Worm (Caenorhabditis elegans) whole organism, L4 larva: ENCODE results near the gene H10E21.4.

ENCODE experiments used
- F10B5.3 ChIP-seq: sonication (generic microtip); optimal IDR thresholded peaks from 2 replicates; lab custom pipeline; 2016; ENCODE audit warnings: mild to moderate bottlenecking, missing genetic modification characterization, missing compliant biosample characterization
- F44E2.7 ChIP-seq: fragments of 200-800 bp; sonication (Bioruptor generic); IDR thresholded peaks from 2 replicates; pipeline ENCODE4 v2.1.2; 2022; ENCODE audit warnings: missing genetic modification characterization, missing compliant biosample characterization
- T26A8.4 ChIP-seq: fragments of 200-800 bp; sonication (Bioruptor generic); IDR thresholded peaks from 2 replicates; pipeline ENCODE4 v1.3.6; 2022; ENCODE audit warnings: missing genetic modification characterization, missing compliant biosample characterization
- Y48G9A.11 ChIP-seq: fragments of 200-800 bp; sonication (Bioruptor generic); IDR thresholded peaks from 2 replicates; pipeline ENCODE4 v1.3.6; 2022; ENCODE audit warnings: missing genetic modification reagents, missing genetic modification characterization, missing compliant biosample characterization
- Y5F2A.4 ChIP-seq: fragments of 200-800 bp; sonication (Bioruptor generic); optimal IDR thresholded peaks from 2 replicates; lab custom pipeline; 2018; ENCODE audit warnings: mild to moderate bottlenecking, missing genetic modification characterization, missing compliant biosample characterization
- Y75B8A.6 ChIP-seq: fragments of 200-800 bp; sonication (Bioruptor generic); IDR thresholded peaks from 2 replicates; pipeline ENCODE4 v1.3.6; 2022; ENCODE audit warnings: missing genetic modification reagents, missing genetic modification characterization, missing compliant biosample characterization
- ZK337.2 ChIP-seq: fragments of 200-800 bp; sonication (Bioruptor generic); IDR thresholded peaks from 2 replicates; pipeline ENCODE4 v1.3.6; 2022; ENCODE audit warnings: missing genetic modification reagents, missing genetic modification characterization, missing compliant biosample characterization
- aha-1 ChIP-seq: fragments of 150-350 bp; peaks from one replicate; lab custom pipeline; 2014; ENCODE audit warnings: missing biosample characterization, missing genetic modification characterization
- ama-1 ChIP-seq: fragments of 150-350 bp; optimal IDR thresholded peaks from 2 replicates; lab custom pipeline; 2014; ENCODE audit warnings: inconsistent platforms, mixed read lengths
- arid-1 ChIP-seq: fragments of 200-800 bp; sonication (Bioruptor generic); conservative IDR thresholded peaks from 2 replicates; pipeline ENCODE4 v1.3.6; 2022; ENCODE audit warnings: missing genetic modification reagents, missing genetic modification characterization, missing compliant biosample characterization
- ceh-32 ChIP-seq: sonication (generic microtip); optimal IDR thresholded peaks from 2 replicates; lab custom pipeline; 2016; ENCODE audit warnings: mild to moderate bottlenecking, missing genetic modification characterization, missing compliant biosample characterization; ENCODE audit not compliant: poor library complexity
- ctbp-1 ChIP-seq: fragments of 200-800 bp; sonication (Bioruptor generic); IDR thresholded peaks from 2 replicates; pipeline ENCODE4 v1.3.6; 2022; ENCODE audit warnings: missing genetic modification reagents, missing genetic modification characterization, missing compliant biosample characterization
- daf-16 ChIP-seq, 3 experiments: sonication (generic microtip); optimal IDR thresholded peaks; 2 replicates each; lab custom pipeline; 2016 to 2017; ENCODE audit warnings: missing genetic modification characterization in 3 of 3, missing genetic modification reagents in 3 of 3, mild to moderate bottlenecking in 2 of 3, missing compliant biosample characterization in 2 of 3, missing biosample characterization in 1 of 3, moderate library complexity in 1 of 3
- dmd-8 ChIP-seq: fragments of 200-800 bp; sonication (Bioruptor generic); IDR thresholded peaks from 2 replicates; pipeline ENCODE4 v1.3.6; 2022; ENCODE audit warnings: missing genetic modification characterization, missing compliant biosample characterization
- dmd-9 ChIP-seq: fragments of 200-800 bp; sonication (Bioruptor generic); IDR thresholded peaks from 2 replicates; pipeline ENCODE4 v1.3.6; 2022; ENCODE audit warnings: missing genetic modification reagents, missing genetic modification characterization, missing compliant biosample characterization
- duxl-1 ChIP-seq: sonication (generic microtip); optimal IDR thresholded peaks from 2 replicates; lab custom pipeline; 2016; ENCODE audit warnings: mild to moderate bottlenecking, missing genetic modification characterization, moderate library complexity, missing compliant biosample characterization; ENCODE audit not compliant: poor library complexity
- dve-1 ChIP-seq: sonication (generic microtip); optimal IDR thresholded peaks from 2 replicates; lab custom pipeline; 2017; ENCODE audit warnings: antibody characterized with exemption, mild to moderate bottlenecking, missing genetic modification characterization, missing compliant biosample characterization; ENCODE audit not compliant: insufficient read depth
- egl-43 ChIP-seq: fragments of 200-800 bp; sonication (Bioruptor generic); IDR thresholded peaks from 2 replicates; pipeline ENCODE4 v1.3.6; 2022; ENCODE audit warnings: missing genetic modification reagents, missing genetic modification characterization, missing compliant biosample characterization
- hlh-11 ChIP-seq: fragments of 200-800 bp; sonication (Bioruptor generic); optimal IDR thresholded peaks from 2 replicates; lab custom pipeline; 2018; ENCODE audit warnings: mild to moderate bottlenecking, missing genetic modification characterization, missing compliant biosample characterization
- hmg-1.1 ChIP-seq: fragments of 200-800 bp; sonication (Bioruptor generic); IDR thresholded peaks from 2 replicates; pipeline ENCODE4 v1.3.6; 2022; ENCODE audit warnings: missing genetic modification reagents, missing genetic modification characterization, missing compliant biosample characterization
- lim-7 ChIP-seq: fragments of 200-800 bp; sonication (Bioruptor generic); IDR thresholded peaks from 2 replicates; pipeline ENCODE4 v1.3.6; 2022; ENCODE audit warnings: missing genetic modification characterization, missing compliant biosample characterization
- lin-15B ChIP-seq: fragments of 150-350 bp; sonication (generic microtip); optimal IDR thresholded peaks from 3 replicates; lab custom pipeline; 2014; ENCODE audit warnings: missing biosample characterization, missing genetic modification characterization
- lin-38 ChIP-seq: fragments of 200-800 bp; sonication (Bioruptor generic); IDR thresholded peaks from 2 replicates; pipeline ENCODE4 v1.3.6; 2022; ENCODE audit warnings: missing genetic modification reagents, missing genetic modification characterization, missing compliant biosample characterization
- lsy-2 ChIP-seq, 2 experiments: fragments of 150-350 bp in 1 of 2; sonication (generic microtip) in 1 of 2; optimal IDR thresholded peaks; 2 replicates each; lab custom pipeline; 2014 to 2017; ENCODE audit warnings: missing biosample characterization in 2 of 2, missing genetic modification characterization in 2 of 2
- madf-5 ChIP-seq, 2 experiments: fragments of 200-800 bp; sonication (Bioruptor generic); IDR thresholded peaks; 2 replicates each; pipeline ENCODE4 v1.3.6; 2022; ENCODE audit warnings: missing compliant biosample characterization in 2 of 2, missing genetic modification characterization in 2 of 2
- mdt-29 ChIP-seq: fragments of 200-800 bp; sonication (Bioruptor generic); IDR thresholded peaks from 2 replicates; pipeline ENCODE4 v1.3.6; 2022; ENCODE audit warnings: missing genetic modification reagents, missing genetic modification characterization, missing compliant biosample characterization
- mep-1 ChIP-seq: fragments of 150-350 bp; sonication (generic microtip); optimal IDR thresholded peaks from 3 replicates; lab custom pipeline; 2014; ENCODE audit warnings: missing biosample characterization, missing genetic modification characterization
- mxl-2 ChIP-seq: fragments of 200-800 bp; sonication (Bioruptor generic); conservative IDR thresholded peaks from 2 replicates; pipeline ENCODE4 v1.3.6; 2022; ENCODE audit warnings: missing genetic modification reagents, missing genetic modification characterization, missing compliant biosample characterization
- mxl-3 ChIP-seq: fragments of 200-800 bp; sonication (Bioruptor generic); optimal IDR thresholded peaks from 2 replicates; lab custom pipeline; 2018; ENCODE audit warnings: mild to moderate bottlenecking, missing genetic modification characterization, missing compliant biosample characterization
- nhr-237 ChIP-seq: sonication (generic microtip); optimal IDR thresholded peaks from 2 replicates; lab custom pipeline; 2017; ENCODE audit warnings: missing biosample characterization, missing genetic modification characterization
- nhr-25 ChIP-seq: sonication (generic microtip); optimal IDR thresholded peaks from 2 replicates; lab custom pipeline; 2017; ENCODE audit warnings: missing genetic modification characterization, mild to moderate bottlenecking, missing compliant biosample characterization, antibody characterized with exemption, moderate library complexity, borderline replicate concordance; ENCODE audit not compliant: insufficient read depth
- nhr-28 ChIP-seq: fragments of 150-350 bp; optimal IDR thresholded peaks from 2 replicates; lab custom pipeline; 2014; ENCODE audit warnings: missing biosample characterization, missing genetic modification characterization
- nhr-77 ChIP-seq: fragments of 150-350 bp; optimal IDR thresholded peaks from 2 replicates; lab custom pipeline; 2014; ENCODE audit warnings: missing biosample characterization, missing genetic modification characterization
- pha-4 ChIP-seq, 2 experiments: fragments of 150-350 bp in 1 of 2; fragments of 200-800 bp in 1 of 2; sonication (Bioruptor generic) in 1 of 2; IDR thresholded peaks in 1 of 2; optimal IDR thresholded peaks in 1 of 2; 2 replicates each; pipeline versions ENCODE4 v1.3.6 to Lab custom; 2014 to 2022; ENCODE audit warnings: missing genetic modification characterization in 2 of 2, missing genetic modification reagents in 2 of 2, missing biosample characterization in 1 of 2, missing compliant biosample characterization in 1 of 2
- rbr-2 ChIP-seq: sonication (generic microtip); optimal IDR thresholded peaks from 2 replicates; lab custom pipeline; 2016; ENCODE audit warnings: missing genotype, missing genetic modification characterization, missing compliant biosample characterization
- sdz-12 ChIP-seq: fragments of 200-800 bp; sonication (Bioruptor generic); optimal IDR thresholded peaks from 2 replicates; lab custom pipeline; 2018; ENCODE audit warnings: mild to moderate bottlenecking, missing genetic modification characterization, missing compliant biosample characterization
- set-16 ChIP-seq: fragments of 200-800 bp; sonication (Bioruptor generic); IDR thresholded peaks from 2 replicates; pipeline ENCODE4 v1.3.6; 2022; ENCODE audit warnings: missing genetic modification reagents, missing genetic modification characterization, missing compliant biosample characterization
- skn-1 ChIP-seq: fragments of 150-350 bp; optimal IDR thresholded peaks from 2 replicates; lab custom pipeline; 2014; ENCODE audit warnings: missing biosample characterization, missing genetic modification characterization
- tra-1 ChIP-seq: fragments of 200-800 bp; sonication (Bioruptor generic); IDR thresholded peaks from 2 replicates; pipeline ENCODE4 v1.3.6; 2022; ENCODE audit warnings: missing genetic modification reagents, missing genetic modification characterization, missing compliant biosample characterization
- vab-7 ChIP-seq: fragments of 200-800 bp; sonication (Bioruptor generic); IDR thresholded peaks from 2 replicates; pipeline ENCODE4 v1.3.6; 2022; ENCODE audit warnings: missing genetic modification reagents, missing genetic modification characterization, missing compliant biosample characterization
- zag-1 ChIP-seq: fragments of 150-350 bp; optimal IDR thresholded peaks from 2 replicates; lab custom pipeline; 2014; ENCODE audit warnings: missing biosample characterization, missing genetic modification characterization
- zfp-3 ChIP-seq: fragments of 200-800 bp; sonication (Bioruptor generic); conservative IDR thresholded peaks from 2 replicates; pipeline ENCODE4 v1.3.6; 2022; ENCODE audit warnings: missing genetic modification reagents, missing genetic modification characterization, missing compliant biosample characterization
- ztf-7 ChIP-seq: fragments of 150-350 bp; optimal IDR thresholded peaks from 2 replicates; lab custom pipeline; 2014; ENCODE audit warnings: missing biosample characterization, missing genetic modification characterization

Gene H10E21.4

ce11 chrIII:64747-65625, 45.5 kb upstream of the H10E21.4 start:
- no peak for TF ChIP-seq rbr-2 (tag; lab: Kevin White, UChicago)
- no peak for TF ChIP-seq ceh-32 (tag; lab: Kevin White, UChicago)
- no peak for TF ChIP-seq ztf-7
- 0 out of 2 replicates have a peak, but pooled peaks have one; percentile 2 for TF ChIP-seq arid-1 (GFP tag; lab: Robert Waterston, UW)
- TF ChIP-seq daf-16 (GFP tag; optimal IDR thresholded peaks at IDR 0.05; lab: Kevin White, UChicago), result no peak
- TF ChIP-seq daf-16 (tag; optimal IDR thresholded peaks at IDR 0.05; lab: Kevin White, UChicago), result no peak
- TF ChIP-seq mxl-3 (GFP tag; lab: Kevin White, UChicago), result no peak
- TF ChIP-seq lsy-2 (tag; optimal IDR thresholded peaks at IDR 0.05; lab: Kevin White, UChicago), result peak in 1 of 2 experiments; percentile 14
- TF ChIP-seq lin-15B (tag; lab: Kevin White, UChicago), result no peak
- no peak for TF ChIP-seq skn-1
- TF ChIP-seq zag-1 (tag; lab: Kevin White, UChicago), result no peak
- TF ChIP-seq aha-1 (tag; lab: Kevin White, UChicago), result peak; percentile 98
- peak; percentile 31; the same call in 1 of the 2 replicates for TF ChIP-seq hmg-1.1
- no peak for TF ChIP-seq F10B5.3 (tag; lab: Kevin White, UChicago)
- TF ChIP-seq ama-1 (lab: Kevin White, UChicago), result peak; percentile 60
- peak; percentile 26 for TF ChIP-seq nhr-25
- TF ChIP-seq mxl-2 (GFP tag; lab: Robert Waterston, UW), result no peak
- 0 out of 2 replicates have a peak, but pooled peaks have one; percentile 25 for TF ChIP-seq mdt-29 (GFP tag; lab: Robert Waterston, UW)
- TF ChIP-seq madf-5 (GFP tag; IDR thresholded peaks at IDR 0.05; lab: Robert Waterston, UW), result 0 out of 4 replicates have a peak, but pooled peaks of 1 of the 2 experiments have one; percentile 5
- peak; percentile 53; the same call in 1 of the 2 replicates for TF ChIP-seq set-16 (GFP tag; lab: Robert Waterston, UW)
- TF ChIP-seq nhr-28 (tag; lab: Kevin White, UChicago), result peak; percentile 7
- no peak for TF ChIP-seq Y75B8A.6 (GFP tag; lab: Robert Waterston, UW)

DNA sequence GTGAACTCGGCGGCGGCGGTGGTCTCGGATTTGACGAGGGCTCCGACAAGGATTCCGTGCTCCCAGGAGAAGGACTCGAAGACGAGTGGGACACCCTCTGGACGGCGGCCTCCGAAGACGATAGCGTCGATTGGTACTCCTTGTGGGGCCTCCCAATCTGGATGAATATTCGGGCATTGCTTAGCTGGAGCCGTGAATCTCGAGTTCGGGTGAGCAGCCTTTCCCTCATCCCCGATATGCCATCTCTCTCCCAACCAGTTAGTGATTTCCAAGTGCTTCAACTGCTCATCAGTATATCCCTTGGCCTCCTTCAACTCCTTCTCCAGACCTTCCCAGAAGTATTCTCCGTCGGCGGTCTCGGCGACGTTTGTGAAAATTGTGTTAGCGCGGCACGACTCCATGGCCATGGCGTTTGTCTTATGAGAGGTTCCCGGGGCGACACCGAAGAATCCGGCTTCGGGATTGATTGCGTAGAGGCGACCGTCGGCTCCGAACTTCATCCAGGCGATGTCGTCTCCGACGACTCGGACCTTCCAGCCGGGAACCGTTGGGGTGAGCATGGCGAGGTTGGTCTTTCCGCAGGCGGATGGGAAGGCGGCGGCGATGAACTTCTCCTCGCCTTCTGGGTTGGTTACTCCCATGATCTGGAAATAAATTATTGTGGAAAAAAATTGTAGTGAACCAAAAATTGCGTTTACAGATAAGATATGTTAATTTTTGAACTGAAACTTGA, 44.3 kb upstream of the H10E21.4 start:
- no peak for TF ChIP-seq vab-7 (GFP tag; lab: Robert Waterston, UW)
- TF ChIP-seq Y5F2A.4 (GFP tag; lab: Kevin White, UChicago), result no peak
- peak; percentile 21 for TF ChIP-seq sdz-12
- TF ChIP-seq lim-7 (GFP tag; lab: Robert Waterston, UW), result peak; percentile 37; the same call in 1 of the 2 replicates
- no peak for TF ChIP-seq F10B5.3 (tag; lab: Kevin White, UChicago)
- TF ChIP-seq dmd-8 (GFP tag; lab: Robert Waterston, UW), result 0 out of 2 replicates have a peak, but pooled peaks have one; percentile 32
- no peak for TF ChIP-seq dve-1
- peak; percentile 39; the same call in 1 of the 2 replicates for TF ChIP-seq hmg-1.1
- TF ChIP-seq nhr-77 (tag; lab: Kevin White, UChicago), result no peak
- TF ChIP-seq hlh-11 (tag; lab: Kevin White, UChicago), result no peak
- TF ChIP-seq lin-38, result peak; percentile 33; the same call in 1 of the 2 replicates
- peak; percentile 55 for TF ChIP-seq Y48G9A.11 (GFP tag; lab: Robert Waterston, UW)
- TF ChIP-seq egl-43, result peak; percentile 68; the same call in 1 of the 2 replicates
- TF ChIP-seq F44E2.7 (GFP tag; lab: Robert Waterston, UW), result no peak
- TF ChIP-seq mep-1 (tag; lab: Kevin White, UChicago), result no peak
- TF ChIP-seq T26A8.4 (GFP tag; lab: Robert Waterston, UW), result peak; percentile 69
- TF ChIP-seq pha-4 (GFP tag; IDR thresholded peaks at IDR 0.05; lab: Robert Waterston, UW), result no peak
- no peak for TF ChIP-seq pha-4 (tag; optimal IDR thresholded peaks at IDR 0.05; lab: Kevin White, UChicago)
- peak; percentile 35; the same call in 1 of the 2 replicates for TF ChIP-seq ctbp-1 (GFP tag; lab: Robert Waterston, UW)
- TF ChIP-seq ZK337.2 (GFP tag; lab: Robert Waterston, UW), result peak; percentile 32; the same call in 1 of the 2 replicates
- peak; percentile 78 for TF ChIP-seq zfp-3 (GFP tag; lab: Robert Waterston, UW)
- TF ChIP-seq daf-16 (GFP tag; optimal IDR thresholded peaks at IDR 0.05; lab: Kevin White, UChicago), result no peak
- TF ChIP-seq daf-16 (tag; optimal IDR thresholded peaks at IDR 0.05; lab: Kevin White, UChicago), result no peak
- 0 out of 2 replicates have a peak, but pooled peaks have one; percentile 26 for TF ChIP-seq tra-1 (GFP tag; lab: Robert Waterston, UW)
- 0 out of 4 replicates have a peak, but pooled peaks of 1 of the 2 experiments have one; percentile 59 for TF ChIP-seq madf-5 (GFP tag; IDR thresholded peaks at IDR 0.05; lab: Robert Waterston, UW)
- no peak for TF ChIP-seq dmd-9 (GFP tag; lab: Robert Waterston, UW)
- TF ChIP-seq aha-1 (tag; lab: Kevin White, UChicago), result peak; percentile 94
- TF ChIP-seq duxl-1, result peak; percentile 1
- TF ChIP-seq set-16 (GFP tag; lab: Robert Waterston, UW), result peak; percentile 95
- TF ChIP-seq nhr-237 (tag; lab: Kevin White, UChicago), result no peak
- TF ChIP-seq, all 104 proteins: peak for 16
